Fruit fly (Drosophila melanogaster) whole organism, prepupa: ENCODE data around the gene scpr-C.

Experiments
- Blimp-1 ChIP-seq: fragments of 200-800 bp; sonication (Bioruptor generic); optimal IDR thresholded peaks from 3 replicates; lab custom pipeline; 2017; ENCODE audit warnings: missing biosample characterization, missing genetic modification characterization, mild to moderate bottlenecking, moderate library complexity, missing genetic modification reagents
- CG3919 ChIP-seq: fragments of 200-800 bp; sonication (Bioruptor generic); optimal IDR thresholded peaks from 3 replicates; lab custom pipeline; 2016; ENCODE audit warnings: missing biosample characterization, missing genetic modification characterization
- CG6163 ChIP-seq: fragments of 200-800 bp; sonication (Bioruptor generic); IDR thresholded peaks from 3 replicates; pipeline ENCODE4 v1.3.6; 2022; ENCODE audit warnings: missing biosample characterization, missing genetic modification characterization
- CG6854 ChIP-seq: fragments of 200-800 bp; sonication (Bioruptor generic); optimal IDR thresholded peaks from 2 replicates; lab custom pipeline; 2017; ENCODE audit warnings: missing biosample characterization, mild to moderate bottlenecking, missing genetic modification characterization
- Gug ChIP-seq: fragments of 200-800 bp; sonication (Bioruptor generic); IDR thresholded peaks from 2 replicates; pipeline ENCODE4 v1.3.6; 2022; ENCODE audit warnings: missing biosample characterization, missing genetic modification characterization
- Hr38 ChIP-seq: sonication (Bioruptor generic); optimal IDR thresholded peaks from 2 replicates; lab custom pipeline; 2016; ENCODE audit warnings: missing biosample characterization, missing genetic modification characterization
- Hr39 ChIP-seq: fragments of 200-800 bp; sonication (Bioruptor generic); optimal IDR thresholded peaks from 2 replicates; lab custom pipeline; 2016; ENCODE audit warnings: missing biosample characterization, missing genetic modification characterization

DNA sequence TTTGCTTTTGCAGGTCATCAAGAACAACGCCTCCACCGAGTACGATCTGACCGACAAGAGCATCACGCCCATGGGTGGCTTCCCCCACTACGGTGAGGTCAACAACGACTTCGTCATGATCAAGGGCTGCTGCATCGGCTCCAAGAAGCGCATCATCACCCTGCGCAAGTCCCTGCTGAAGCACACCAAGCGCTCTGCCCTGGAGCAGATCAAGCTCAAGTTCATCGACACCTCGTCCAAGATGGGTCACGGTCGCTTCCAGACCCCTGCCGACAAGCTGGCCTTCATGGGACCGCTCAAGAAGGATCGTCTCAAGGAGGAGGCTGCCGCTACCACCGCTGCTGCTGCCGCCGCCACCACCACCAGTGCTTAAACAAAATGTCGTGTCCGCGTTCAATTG is 842 bp upstream of the scpr-C start:
- TF ChIP-seq Blimp-1 (no peak), CG3919 (no peak), Hr38 (no peak), Gug (no peak), Hr39 (GFP tag; lab: Kevin White, UChicago) (no peak), CG6163 (GFP tag; lab: Robert Waterston, UW) (no peak), CG6854 (no peak)
